Worm (Caenorhabditis elegans): Measurements from ENCODE around the gene C28A5.2.

C28A5.2 gene

ce11 chrIII:4449893-4450579 is 10.7 kb upstream of the C28A5.2 start, which contains the start of gene ceh-43 (continued):
- TF ChIP-seq F44E2.7 (GFP tag; IDR thresholded peaks at IDR 0.05) (0 out of 2 replicates have a peak, but pooled peaks have one; percentile 45), gei-8 (GFP tag; optimal IDR thresholded peaks at IDR 0.05) (no peak), php-3 (GFP tag; IDR thresholded peaks at IDR 0.05) (no peak), lin-1 (GFP tag; IDR thresholded peaks at IDR 0.05) (no peak), ceh-32 (tag; optimal IDR thresholded peaks at IDR 0.05; ENCODE audit: poor library complexity) (no peak), nhr-102 (tag; optimal IDR thresholded peaks at IDR 0.05) (no peak), ZK546.5 (tag; optimal IDR thresholded peaks at IDR 0.05) (no peak), nhr-10 (tag; optimal IDR thresholded peaks at IDR 0.05) (no peak), nhr-48 (tag; optimal IDR thresholded peaks at IDR 0.05) (no peak), set-16 (GFP tag; IDR thresholded peaks at IDR 0.05) (no peak), daf-16 (GFP tag; optimal IDR thresholded peaks at IDR 0.05) (peak in 1 of 2 experiments; percentile 64), daf-16 (tag; optimal IDR thresholded peaks at IDR 0.05) (no peak)

- TF ChIP-seq pqm-1 (tag; optimal IDR thresholded peaks at IDR 0.05) (no peak), snpc-4 (tag; optimal IDR thresholded peaks at IDR 0.05) (no peak), F44E2.7 (GFP tag; IDR thresholded peaks at IDR 0.05) (no peak), ceh-62 (tag; optimal IDR thresholded peaks at IDR 0.05) (no peak), Y5F2A.4 (GFP tag; optimal IDR thresholded peaks at IDR 0.05) (no peak), lsy-2 (tag; optimal IDR thresholded peaks at IDR 0.05) (no peak), lin-1 (GFP tag; IDR thresholded peaks at IDR 0.05) (no peak), set-16 (GFP tag; IDR thresholded peaks at IDR 0.05) (no peak), nhr-42 (GFP tag; IDR thresholded peaks at IDR 0.05) (no peak), madf-9 (GFP tag; conservative IDR thresholded peaks at IDR 0.05) (no peak), nhr-111 (GFP tag; optimal IDR thresholded peaks at IDR 0.05) (no peak), aly-2 (tag; optimal IDR thresholded peaks at IDR 0.05) (no peak), nhr-41 (GFP tag; IDR thresholded peaks at IDR 0.05) (no peak), pha-4 (GFP tag; IDR thresholded peaks at IDR 0.05) (peak; percentile 41; the same call in 1 of the 2 replicates), pha-4 (tag; optimal IDR thresholded peaks at IDR 0.05) (no peak), attf-4 (tag; optimal IDR thresholded peaks at IDR 0.05) (no peak), dve-1 (tag; optimal IDR thresholded peaks at IDR 0.05; ENCODE audit: insufficient read depth) (peak; percentile 44), tag-97 (GFP tag; IDR thresholded peaks at IDR 0.05) (no peak), lin-29 (GFP tag; IDR thresholded peaks at IDR 0.05) (no peak), gei-8 (GFP tag; optimal IDR thresholded peaks at IDR 0.05) (no peak), nhr-10 (tag; optimal IDR thresholded peaks at IDR 0.05) (no peak), Y75B8A.6 (GFP tag; IDR thresholded peaks at IDR 0.05) (0 out of 2 replicates have a peak, but pooled peaks have one; percentile 29), ces-1 (GFP tag; optimal IDR thresholded peaks at IDR 0.05) (no peak), lin-39 (tag; optimal IDR thresholded peaks at IDR 0.05) (no peak), F10B5.3 (tag; optimal IDR thresholded peaks at IDR 0.05) (no peak), aha-1 (tag) (no peak), saeg-2 (GFP tag; IDR thresholded peaks at IDR 0.05) (no peak), ZK337.2 (GFP tag; IDR thresholded peaks at IDR 0.05) (no peak), nhr-77 (tag; optimal IDR thresholded peaks at IDR 0.05) (no peak), ctbp-1 (GFP tag; IDR thresholded peaks at IDR 0.05) (no peak), nhr-28 (tag; optimal IDR thresholded peaks at IDR 0.05) (no peak), T26A8.4 (GFP tag; IDR thresholded peaks at IDR 0.05) (no peak), dmd-9 (GFP tag; IDR thresholded peaks at IDR 0.05) (no peak), mep-1 (tag; optimal IDR thresholded peaks at IDR 0.05) (no peak), unc-62 (GFP tag; optimal IDR thresholded peaks at IDR 0.05 in 1 of 2) (peak in 1 of 2 experiments; percentile 47), unc-62 (tag; optimal IDR thresholded peaks at IDR 0.05) (no peak), mxl-2 (GFP tag; conservative IDR thresholded peaks at IDR 0.05) (no peak), spr-1 (tag; optimal IDR thresholded peaks at IDR 0.05) (no peak), fkh-10 (GFP tag; optimal IDR thresholded peaks at IDR 0.05) (no peak), daf-12 (tag; optimal IDR thresholded peaks at IDR 0.05) (no peak), R02D3.7 (tag; optimal IDR thresholded peaks at IDR 0.05) (no peak), vab-7 (GFP tag; IDR thresholded peaks at IDR 0.05) (peak; percentile 49; the same call in 1 of the 2 replicates), lir-3 (tag; optimal IDR thresholded peaks at IDR 0.05) (no peak)
Measured at ce11 chrIII:4449357-4449756, 10.0 kb upstream of the C28A5.2 start.
